Fruit fly (Drosophila melanogaster): ENCODE results near the gene Dh44.

dm6 chr3R:9625443-9625842 lies 12.5 kb upstream of the Dh44 start:
- TF ChIP-seq Sin3A (optimal IDR thresholded peaks at IDR 0.05) (no peak), insv (optimal IDR thresholded peaks at IDR 0.05) (no peak), h (optimal IDR thresholded peaks at IDR 0.05) (no peak)

All from Kc167 (cell line).